Worm (Caenorhabditis elegans) whole organism, L3 larva: Measurements from ENCODE around the gene srh-223.

Experiments
- R02D3.7 ChIP-seq: fragments of 150-350 bp; optimal IDR thresholded peaks from 2 replicates; lab custom pipeline; 2014; ENCODE audit warnings: missing biosample characterization, missing genetic modification characterization
- ZK546.5 ChIP-seq: sonication (generic microtip); optimal IDR thresholded peaks from 2 replicates; lab custom pipeline; 2017; ENCODE audit warnings: missing biosample characterization, missing genetic modification characterization
- aly-2 ChIP-seq: fragments of 150-350 bp; optimal IDR thresholded peaks from 2 replicates; lab custom pipeline; 2014; ENCODE audit warnings: missing biosample characterization, missing genetic modification characterization
- ama-1 ChIP-seq: fragments of 150-350 bp; optimal IDR thresholded peaks from 2 replicates; lab custom pipeline; 2018
- ceh-16 ChIP-seq: sonication (generic microtip); optimal IDR thresholded peaks from 2 replicates; lab custom pipeline; 2017; ENCODE audit warnings: missing biosample characterization, missing genetic modification characterization
- ceh-28 ChIP-seq: fragments of 150-350 bp; optimal IDR thresholded peaks from 2 replicates; lab custom pipeline; 2014; ENCODE audit warnings: missing biosample characterization, missing genetic modification reagents, missing genetic modification characterization
- ceh-82 ChIP-seq: fragments of 150-350 bp; optimal IDR thresholded peaks from 2 replicates; lab custom pipeline; 2014; ENCODE audit warnings: missing biosample characterization, missing genetic modification characterization
- ceh-9 ChIP-seq: sonication (generic microtip); optimal IDR thresholded peaks from 2 replicates; lab custom pipeline; 2018; ENCODE audit warnings: missing biosample characterization, missing genetic modification characterization
- daf-12 ChIP-seq: fragments of 150-350 bp; optimal IDR thresholded peaks from 2 replicates; lab custom pipeline; 2014; ENCODE audit warnings: missing biosample characterization, missing genetic modification reagents, missing genetic modification characterization
- egl-27 ChIP-seq: sonication (generic microtip); optimal IDR thresholded peaks from 4 replicates; lab custom pipeline; 2017; ENCODE audit warnings: missing biosample characterization, missing genetic modification reagents, missing genetic modification characterization
- egl-5 ChIP-seq: fragments of 150-350 bp; optimal IDR thresholded peaks from 2 replicates; lab custom pipeline; 2017; ENCODE audit warnings: missing biosample characterization, missing genetic modification reagents, missing genetic modification characterization, inconsistent platforms
- elt-1 ChIP-seq: fragments of 150-350 bp; optimal IDR thresholded peaks from 2 replicates; lab custom pipeline; 2014; ENCODE audit warnings: missing biosample characterization, missing genetic modification characterization
- elt-2 ChIP-seq: sonication (generic microtip); optimal IDR thresholded peaks from 2 replicates; lab custom pipeline; 2016; ENCODE audit warnings: missing genetic modification reagents, mild to moderate bottlenecking, missing genetic modification characterization, missing compliant biosample characterization
- elt-3 ChIP-seq, 3 experiments: fragments of 150-350 bp in 1 of 3; sonication (generic microtip) in 2 of 3; optimal IDR thresholded peaks; 2 replicates in 2 of 3; 4 replicates in 1 of 3; lab custom pipeline; 2014 to 2017; ENCODE audit warnings: missing biosample characterization in 3 of 3, missing genetic modification characterization in 3 of 3
- eor-1 ChIP-seq, 2 experiments: fragments of 150-350 bp; optimal IDR thresholded peaks; 2 replicates each; lab custom pipeline; 2014 to 2018; ENCODE audit warnings: missing biosample characterization in 2 of 2, missing genetic modification characterization in 2 of 2
- fkh-10 ChIP-seq: sonication (generic microtip); optimal IDR thresholded peaks from 2 replicates; lab custom pipeline; 2017; ENCODE audit warnings: missing biosample characterization, missing genetic modification reagents, missing genetic modification characterization
- fkh-2 ChIP-seq: fragments of 150-350 bp; optimal IDR thresholded peaks from 2 replicates; lab custom pipeline; 2014; ENCODE audit warnings: missing biosample characterization, missing genetic modification reagents, missing genetic modification characterization
- fos-1 ChIP-seq: fragments of 150-350 bp; optimal IDR thresholded peaks from 2 replicates; lab custom pipeline; 2014; ENCODE audit warnings: missing biosample characterization, missing genetic modification characterization
- hmg-11 ChIP-seq: sonication (generic microtip); optimal IDR thresholded peaks from 2 replicates; lab custom pipeline; 2016; ENCODE audit warnings: missing genetic modification characterization, missing compliant biosample characterization
- jun-1 ChIP-seq: fragments of 150-350 bp; optimal IDR thresholded peaks from 2 replicates; lab custom pipeline; 2014; ENCODE audit warnings: missing biosample characterization, missing genetic modification reagents, missing genetic modification characterization
- lin-15B ChIP-seq: fragments of 150-350 bp; optimal IDR thresholded peaks from 2 replicates; lab custom pipeline; 2014; ENCODE audit warnings: missing biosample characterization, missing genetic modification characterization
- lin-39 ChIP-seq: fragments of 150-350 bp; optimal IDR thresholded peaks from 2 replicates; lab custom pipeline; 2018; ENCODE audit warnings: missing biosample characterization, missing genetic modification reagents, missing genetic modification characterization
- lsy-12 ChIP-seq: sonication (generic microtip); optimal IDR thresholded peaks from 2 replicates; lab custom pipeline; 2016; ENCODE audit warnings: mild to moderate bottlenecking, missing genetic modification characterization, missing compliant biosample characterization
- mdl-1 ChIP-seq: fragments of 150-350 bp; optimal IDR thresholded peaks from 2 replicates; lab custom pipeline; 2014; ENCODE audit warnings: missing biosample characterization, missing genetic modification characterization
- mml-1 ChIP-seq: fragments of 150-350 bp; sonication (generic microtip); optimal IDR thresholded peaks from 3 replicates; lab custom pipeline; 2014; ENCODE audit warnings: missing biosample characterization, missing genetic modification characterization
- nfya-1 ChIP-seq: sonication (generic microtip); optimal IDR thresholded peaks from 2 replicates; lab custom pipeline; 2017; ENCODE audit warnings: missing genetic modification characterization, mild to moderate bottlenecking, missing compliant biosample characterization, antibody characterized with exemption, moderate library complexity; ENCODE audit not compliant: insufficient read depth
- nhr-11 ChIP-seq: fragments of 150-350 bp; optimal IDR thresholded peaks from 2 replicates; lab custom pipeline; 2014; ENCODE audit warnings: missing biosample characterization, missing genetic modification characterization
- nhr-12 ChIP-seq: fragments of 150-350 bp; optimal IDR thresholded peaks from 2 replicates; lab custom pipeline; 2014; ENCODE audit warnings: missing biosample characterization, missing genetic modification characterization
- nhr-23 ChIP-seq: fragments of 150-350 bp; optimal IDR thresholded peaks from 2 replicates; lab custom pipeline; 2014; ENCODE audit warnings: missing biosample characterization, missing genetic modification reagents, missing genetic modification characterization
- nhr-237 ChIP-seq: fragments of 150-350 bp; optimal IDR thresholded peaks from 2 replicates; lab custom pipeline; 2014; ENCODE audit warnings: missing biosample characterization, missing genetic modification characterization
- nhr-25 ChIP-seq: sonication (generic microtip); optimal IDR thresholded peaks from 2 replicates; lab custom pipeline; 2017; ENCODE audit warnings: missing biosample characterization, missing genetic modification characterization
- nhr-28 ChIP-seq: fragments of 150-350 bp; optimal IDR thresholded peaks from 2 replicates; lab custom pipeline; 2014; ENCODE audit warnings: missing biosample characterization, missing genetic modification characterization
- nhr-43 ChIP-seq: sonication (generic microtip); optimal IDR thresholded peaks from 2 replicates; lab custom pipeline; 2016; ENCODE audit warnings: mild to moderate bottlenecking, missing genetic modification characterization, missing compliant biosample characterization; ENCODE audit not compliant: poor library complexity, severe bottlenecking
- nhr-67 ChIP-seq: fragments of 150-350 bp; optimal IDR thresholded peaks from 2 replicates; lab custom pipeline; 2014; ENCODE audit warnings: missing biosample characterization, missing genetic modification characterization
- nhr-76 ChIP-seq: fragments of 150-350 bp; sonication (generic microtip); optimal IDR thresholded peaks from 5 replicates; lab custom pipeline; 2014; ENCODE audit warnings: missing biosample characterization, missing genetic modification characterization
- nhr-77 ChIP-seq: fragments of 150-350 bp; optimal IDR thresholded peaks from 2 replicates; lab custom pipeline; 2014; ENCODE audit warnings: missing biosample characterization, missing genetic modification characterization
- pha-4 ChIP-seq: fragments of 150-350 bp; optimal IDR thresholded peaks from 2 replicates; lab custom pipeline; 2014; ENCODE audit warnings: missing biosample characterization, missing genetic modification reagents, missing genetic modification characterization
- pqm-1 ChIP-seq: fragments of 150-350 bp; optimal IDR thresholded peaks from 2 replicates; lab custom pipeline; 2017; ENCODE audit warnings: missing biosample characterization, missing genetic modification characterization, inconsistent platforms
- sea-2 ChIP-seq: fragments of 150-350 bp; sonication (generic microtip); optimal IDR thresholded peaks from 4 replicates; lab custom pipeline; 2014; ENCODE audit warnings: missing biosample characterization, missing genetic modification reagents, missing genetic modification characterization
- skn-1 ChIP-seq: fragments of 150-350 bp; optimal IDR thresholded peaks from 2 replicates; lab custom pipeline; 2014; ENCODE audit warnings: missing biosample characterization, missing genetic modification characterization
- snpc-4 ChIP-seq: fragments of 150-350 bp; optimal IDR thresholded peaks from 2 replicates; lab custom pipeline; 2014; ENCODE audit warnings: missing biosample characterization, missing genetic modification characterization
- tbx-2 ChIP-seq: sonication (generic microtip); optimal IDR thresholded peaks from 2 replicates; lab custom pipeline; 2016; ENCODE audit warnings: mild to moderate bottlenecking, missing genetic modification characterization, missing compliant biosample characterization
- unc-39 ChIP-seq: sonication (generic microtip); optimal IDR thresholded peaks from 4 replicates; lab custom pipeline; 2017; ENCODE audit warnings: missing biosample characterization, missing genetic modification characterization
- unc-62 ChIP-seq: fragments of 150-350 bp; sonication (generic microtip); optimal IDR thresholded peaks from 4 replicates; lab custom pipeline; 2014; ENCODE audit warnings: missing biosample characterization, missing genetic modification reagents, missing genetic modification characterization
- zag-1 ChIP-seq: fragments of 150-350 bp; optimal IDR thresholded peaks from 2 replicates; lab custom pipeline; 2014; ENCODE audit warnings: missing biosample characterization, missing genetic modification characterization
- ztf-11 ChIP-seq: fragments of 150-350 bp; optimal IDR thresholded peaks from 2 replicates; lab custom pipeline; 2014; ENCODE audit warnings: missing biosample characterization, missing genetic modification characterization
- ztf-4 ChIP-seq: fragments of 150-350 bp; optimal IDR thresholded peaks from 2 replicates; lab custom pipeline; 2014; ENCODE audit warnings: missing biosample characterization, missing genetic modification characterization

srh-223 gene

ce11 chrIV:4027106-4027888 lies 45.6 kb downstream of the srh-223 start:
- TF ChIP-seq pqm-1 (tag; lab: Kevin White, UChicago) (peak; percentile 4), jun-1 (peak; percentile 34), unc-39 (tag; lab: Kevin White, UChicago) (no peak), nhr-76 (no peak), elt-2 (peak; percentile 68), pha-4 (tag; lab: Kevin White, UChicago) (no peak)
- TF ChIP-seq, all 47 proteins: peak for 3

DNA sequence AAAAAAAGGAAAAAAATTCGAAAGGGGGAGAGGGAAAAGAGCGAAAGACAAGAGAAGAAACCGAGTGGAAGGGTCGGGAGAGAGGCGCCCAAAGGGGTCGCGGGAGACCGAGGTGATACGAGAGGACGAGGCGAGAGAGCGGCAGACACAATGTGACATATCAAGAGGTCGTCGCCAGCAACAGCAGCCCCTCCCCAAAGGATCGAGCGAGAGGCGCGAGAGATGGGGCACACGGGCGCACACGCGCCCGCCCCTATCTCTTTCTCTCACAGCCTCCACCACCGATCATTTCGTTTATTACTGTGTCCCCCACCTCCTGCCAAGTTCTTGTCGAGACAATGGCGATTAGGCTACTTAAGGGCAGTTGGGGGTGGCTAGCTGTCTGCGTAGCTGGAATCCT lies 46.5 kb downstream of the srh-223 start:
- TF ChIP-seq ztf-11 (tag; lab: Kevin White, UChicago) = no peak
- TF ChIP-seq nhr-28 = no peak
- TF ChIP-seq lin-39 (tag; lab: Kevin White, UChicago) = peak; percentile 91
- TF ChIP-seq nhr-11 (tag; lab: Kevin White, UChicago) = no peak
- peak; percentile 84 for TF ChIP-seq elt-2
- TF ChIP-seq elt-1 = peak; percentile 17
- peak; percentile 54 for TF ChIP-seq jun-1
- TF ChIP-seq pha-4 (tag; lab: Kevin White, UChicago) = peak; percentile 77
- peak; percentile 40 for TF ChIP-seq mdl-1 (tag; lab: Kevin White, UChicago)
- no peak for TF ChIP-seq ceh-16 (tag; lab: Kevin White, UChicago)
- no peak for TF ChIP-seq nhr-237 (tag; lab: Kevin White, UChicago)
- no peak for TF ChIP-seq unc-62
- no peak for TF ChIP-seq aly-2 (tag; lab: Kevin White, UChicago)
- no peak for TF ChIP-seq egl-5 (tag; lab: Kevin White, UChicago)
- TF ChIP-seq ceh-82 (tag; lab: Kevin White, UChicago) = no peak
- no peak for TF ChIP-seq sea-2 (GFP tag; lab: Kevin White, UChicago)
- no peak for TF ChIP-seq nhr-67
- peak; percentile 22 for TF ChIP-seq pqm-1 (tag; lab: Kevin White, UChicago)
- TF ChIP-seq lsy-12 (tag; lab: Kevin White, UChicago) = no peak
- TF ChIP-seq tbx-2 (tag; lab: Kevin White, UChicago) = peak; percentile 26
- peak; percentile 47 for TF ChIP-seq hmg-11
- no peak for TF ChIP-seq mml-1
- TF ChIP-seq elt-3 (tag; optimal IDR thresholded peaks at IDR 0.05; lab: Kevin White, UChicago) = no peak
- TF ChIP-seq ZK546.5 (tag; lab: Kevin White, UChicago) = no peak
- TF ChIP-seq fkh-2 = no peak
- no peak for TF ChIP-seq unc-39 (tag; lab: Kevin White, UChicago)
- TF ChIP-seq zag-1 (tag; lab: Kevin White, UChicago) = no peak
- no peak for TF ChIP-seq fkh-10 (GFP tag; lab: Kevin White, UChicago)
- no peak for TF ChIP-seq fos-1 (tag; lab: Kevin White, UChicago)
- TF ChIP-seq eor-1 (tag; optimal IDR thresholded peaks at IDR 0.05; lab: Kevin White, UChicago) = no peak
- TF ChIP-seq nhr-76 = no peak
- no peak for TF ChIP-seq nhr-12 (tag; lab: Kevin White, UChicago)
- TF ChIP-seq ztf-4 = no peak
- no peak for TF ChIP-seq nhr-77 (tag; lab: Kevin White, UChicago)
- TF ChIP-seq nhr-23 (tag; lab: Kevin White, UChicago) = peak; percentile 55
- TF ChIP-seq ama-1 (lab: Kevin White, UChicago) = peak; percentile 26
- peak; percentile 78 for TF ChIP-seq skn-1 (tag; lab: Kevin White, UChicago)
- TF ChIP-seq nhr-43 (tag; lab: Kevin White, UChicago) = peak; percentile 41
- no peak for TF ChIP-seq R02D3.7 (tag; lab: Kevin White, UChicago)
- TF ChIP-seq snpc-4 (tag; lab: Kevin White, UChicago) = peak; percentile 62
- TF ChIP-seq nfya-1 (tag; lab: Kevin White, UChicago) = peak; percentile 54
- TF ChIP-seq ceh-28 (tag; lab: Kevin White, UChicago) = no peak
- no peak for TF ChIP-seq daf-12
- TF ChIP-seq lin-15B (tag; lab: Kevin White, UChicago) = peak; percentile 3
- peak; percentile 89 for TF ChIP-seq nhr-25 (tag; lab: Kevin White, UChicago)
- TF ChIP-seq egl-27 (tag; lab: Kevin White, UChicago) = peak; percentile 59
- TF ChIP-seq ceh-9 (tag; lab: Kevin White, UChicago) = no peak
